Fruit fly (Drosophila melanogaster): Measurements from ENCODE around the gene CG9967.

The CG9967 gene

dm6 chr2L:2373818-2374746, 16.9 kb upstream of the CG9967 start, which contains the start of the genes CG3609 and CG15390 (continued):
- TF ChIP-seq Aef1 (GFP tag; IDR thresholded peaks at IDR 0.05) (peak; percentile 45; the same call in 1 of the 3 replicates), zen2 (GFP tag; IDR thresholded peaks at IDR 0.05; ENCODE audit: partially characterized antibody) (no peak), CG10565 (GFP tag; optimal IDR thresholded peaks at IDR 0.05) (no peak), row (GFP tag; IDR thresholded peaks at IDR 0.05) (peak; percentile 98), CG2889 (GFP tag; IDR thresholded peaks at IDR 0.05) (peak; percentile 50; the same call in 1 of the 3 replicates), seq (GFP tag; IDR thresholded peaks at IDR 0.05) (no peak), stwl (tag; optimal IDR thresholded peaks at IDR 0.05) (peak; percentile 25), slbo (GFP tag; IDR thresholded peaks at IDR 0.05) (peak; percentile 93), CG12299 (tag; optimal IDR thresholded peaks at IDR 0.05) (peak; percentile 78), Vsx1 (GFP tag; optimal IDR thresholded peaks at IDR 0.05) (no peak), CG18599 (GFP tag; optimal IDR thresholded peaks at IDR 0.05) (peak; percentile 88), dpn (GFP tag; optimal IDR thresholded peaks at IDR 0.05) (peak; percentile 88 to 92), klu (GFP tag; IDR thresholded peaks at IDR 0.05) (no peak), run (tag; optimal IDR thresholded peaks at IDR 0.05) (peak; percentile 16), mam (GFP tag; optimal IDR thresholded peaks at IDR 0.05) (peak; percentile 89), chn (GFP tag; optimal IDR thresholded peaks at IDR 0.05) (peak; percentile 94), BtbVII (GFP tag; optimal IDR thresholded peaks at IDR 0.05) (peak; percentile 22), CG10543 (GFP tag; optimal IDR thresholded peaks at IDR 0.05) (peak; percentile 90), CG9817 (tag; optimal IDR thresholded peaks at IDR 0.05) (peak; percentile 81), her (GFP tag; optimal IDR thresholded peaks at IDR 0.05) (peak; percentile 94), z (GFP tag; IDR thresholded peaks at IDR 0.05) (0 out of 3 replicates have a peak, but pooled peaks have one; percentile 11), CG11398 (GFP tag; optimal IDR thresholded peaks at IDR 0.05) (peak; percentile 79), grau (tag; optimal IDR thresholded peaks at IDR 0.05) (peak; percentile 74), HLH4C (GFP tag; IDR thresholded peaks at IDR 0.05; ENCODE audit: partially characterized antibody) (no peak), ttk (GFP tag; IDR thresholded peaks at IDR 0.05) (peak; percentile 57; the same call in 1 of the 2 replicates), CG1233 (GFP tag; optimal IDR thresholded peaks at IDR 0.05) (peak; percentile 57), wdn (GFP tag; IDR thresholded peaks at IDR 0.05) (peak; percentile 69), cwo (GFP tag; optimal IDR thresholded peaks at IDR 0.05) (peak; percentile 8), CG32772 (GFP tag; IDR thresholded peaks at IDR 0.05) (peak; percentile 77), hb (GFP tag; IDR thresholded peaks at IDR 0.05; ENCODE audit: partially characterized antibody) (no peak), chinmo (GFP tag; IDR thresholded peaks at IDR 0.05; ENCODE audit: partially characterized antibody) (0 out of 4 replicates have a peak, but pooled peaks have one; percentile 54), CG18476 (GFP tag; optimal IDR thresholded peaks at IDR 0.05) (peak; percentile 38), grn (GFP tag; optimal IDR thresholded peaks at IDR 0.05) (peak; percentile 40), Dll (GFP tag; IDR thresholded peaks at IDR 0.05; ENCODE audit: partially characterized antibody) (no peak; the same call in 3 of the 4 replicates), sd (tag; optimal IDR thresholded peaks at IDR 0.05) (peak; percentile 89), sisA (GFP tag; IDR thresholded peaks at IDR 0.05) (peak; percentile 76), pum (GFP tag; optimal IDR thresholded peaks at IDR 0.05) (peak; percentile 73), Ada2b (GFP tag; IDR thresholded peaks at IDR 0.05) (peak; percentile 74), CG16779 (GFP tag; IDR thresholded peaks at IDR 0.05) (peak; percentile 92), Spps (tag; optimal IDR thresholded peaks at IDR 0.05) (no peak), Awh (GFP tag; IDR thresholded peaks at IDR 0.05) (peak; percentile 74), Hsf (GFP tag; optimal IDR thresholded peaks at IDR 0.05) (peak; percentile 89), CG2712 (tag; optimal IDR thresholded peaks at IDR 0.05) (peak; percentile 64), ab (GFP tag; optimal IDR thresholded peaks at IDR 0.05) (peak; percentile 80), NC2α (GFP tag; optimal IDR thresholded peaks at IDR 0.05) (peak; percentile 51), D (optimal IDR thresholded peaks at IDR 0.05) (no peak), D (GFP tag; optimal IDR thresholded peaks at IDR 0.05) (peak; percentile 2), dimm (GFP tag; IDR thresholded peaks at IDR 0.05) (no peak)
